Worm (Caenorhabditis elegans): ENCODE results near the gene adss-1.
A peak's percentile ranks its signal among the peaks of the same experiment; 100 is the strongest.

The adss-1 gene

ce11 chrV:4823683-4824391 lies 614 bp upstream of the adss-1 start:
- TF ChIP-seq ama-1 (optimal IDR thresholded peaks at IDR 0.05) (peak; percentile 27), tbx-11 (GFP tag; IDR thresholded peaks at IDR 0.05) (no peak), ceh-13 (GFP tag; optimal IDR thresholded peaks at IDR 0.05) (no peak)

ce11 chrV:4820601-4821000 lies 2.6 kb downstream of the adss-1 start:
- TF ChIP-seq scrt-1 (GFP tag; IDR thresholded peaks at IDR 0.05) = no peak
- TF ChIP-seq hmg-4 (GFP tag; optimal IDR thresholded peaks at IDR 0.05) = no peak
- TF ChIP-seq ets-7 (tag; optimal IDR thresholded peaks at IDR 0.05) = no peak
- TF ChIP-seq tbx-11 (GFP tag; IDR thresholded peaks at IDR 0.05) = no peak

ce11 chrV:4818563-4818962 lies 4.7 kb downstream of the adss-1 start, which contains the start of gene ccep-97:
TSS of gene ccep-97 (minus strand) at chrV:4818663.
- TF ChIP-seq B0310.2 (tag; optimal IDR thresholded peaks at IDR 0.05) = no peak
- no peak for TF ChIP-seq ceh-36 (tag; optimal IDR thresholded peaks at IDR 0.05)
- TF ChIP-seq hnd-1 (tag; optimal IDR thresholded peaks at IDR 0.05) = no peak
- no peak for TF ChIP-seq tbx-37 (GFP tag; conservative IDR thresholded peaks at IDR 0.05)
- no peak for TF ChIP-seq ets-7 (tag; optimal IDR thresholded peaks at IDR 0.05)
- TF ChIP-seq tra-4 (tag; optimal IDR thresholded peaks at IDR 0.05) = no peak
- TF ChIP-seq scrt-1 (GFP tag; IDR thresholded peaks at IDR 0.05) = no peak
- TF ChIP-seq aly-1 (tag; optimal IDR thresholded peaks at IDR 0.05) = no peak
- TF ChIP-seq flt-1 (GFP tag; IDR thresholded peaks at IDR 0.05) = no peak
- TF ChIP-seq hmg-4 (GFP tag; optimal IDR thresholded peaks at IDR 0.05) = no peak
- no peak for TF ChIP-seq ceh-13 (GFP tag; optimal IDR thresholded peaks at IDR 0.05)
- TF ChIP-seq sea-1 (GFP tag; conservative IDR thresholded peaks at IDR 0.05) = no peak

- TF ChIP-seq hmg-4 (GFP tag; optimal IDR thresholded peaks at IDR 0.05) (no peak), hnd-1 (tag; optimal IDR thresholded peaks at IDR 0.05) (no peak), tbx-37 (GFP tag; conservative IDR thresholded peaks at IDR 0.05) (no peak), ama-1 (optimal IDR thresholded peaks at IDR 0.05) (no peak), ceh-36 (tag; optimal IDR thresholded peaks at IDR 0.05) (no peak)
These were observed 9.4 kb downstream of the adss-1 start for ce11 chrV:4813825-4814224.

ce11 chrV:4810653-4811052 lies 12.6 kb downstream of the adss-1 start:
- no peak for TF ChIP-seq hnd-1 (tag; optimal IDR thresholded peaks at IDR 0.05)
- no peak for TF ChIP-seq aly-1 (tag; optimal IDR thresholded peaks at IDR 0.05)
- TF ChIP-seq tra-4 (tag; optimal IDR thresholded peaks at IDR 0.05) = no peak
- no peak for TF ChIP-seq F13C5.2 (tag; optimal IDR thresholded peaks at IDR 0.05)
- TF ChIP-seq hmg-4 (GFP tag; optimal IDR thresholded peaks at IDR 0.05) = peak; percentile 54
- no peak for TF ChIP-seq tbx-37 (GFP tag; conservative IDR thresholded peaks at IDR 0.05)

ce11 chrV:4806859-4807258 lies 16.4 kb downstream of the adss-1 start:
- TF ChIP-seq ets-7 (tag; optimal IDR thresholded peaks at IDR 0.05) = no peak
- TF ChIP-seq tra-4 (tag; optimal IDR thresholded peaks at IDR 0.05) = no peak
- no peak for TF ChIP-seq ceh-36 (tag; optimal IDR thresholded peaks at IDR 0.05)
- TF ChIP-seq ceh-13 (GFP tag; optimal IDR thresholded peaks at IDR 0.05) = no peak
- TF ChIP-seq aly-1 (tag; optimal IDR thresholded peaks at IDR 0.05) = no peak
- no peak for TF ChIP-seq hnd-1 (tag; optimal IDR thresholded peaks at IDR 0.05)
- TF ChIP-seq scrt-1 (GFP tag; IDR thresholded peaks at IDR 0.05) = no peak
- no peak for TF ChIP-seq F13C5.2 (tag; optimal IDR thresholded peaks at IDR 0.05)
- TF ChIP-seq flt-1 (GFP tag; IDR thresholded peaks at IDR 0.05) = no peak
- TF ChIP-seq sea-1 (GFP tag; conservative IDR thresholded peaks at IDR 0.05) = no peak
- no peak for TF ChIP-seq hmbx-1 (tag; optimal IDR thresholded peaks at IDR 0.05)
- no peak for TF ChIP-seq ama-1 (optimal IDR thresholded peaks at IDR 0.05)
- no peak for TF ChIP-seq hmg-4 (GFP tag; optimal IDR thresholded peaks at IDR 0.05)
- TF ChIP-seq B0310.2 (tag; optimal IDR thresholded peaks at IDR 0.05) = no peak
- TF ChIP-seq pes-1 (GFP tag; IDR thresholded peaks at IDR 0.05) = no peak
- no peak for TF ChIP-seq tbx-37 (GFP tag; conservative IDR thresholded peaks at IDR 0.05)
- TF ChIP-seq tbx-11 (GFP tag; IDR thresholded peaks at IDR 0.05) = no peak

ce11 chrV:4805847-4806246 lies 17.4 kb downstream of the adss-1 start, which contains the start of gene R02F11.3:
TSS of gene R02F11.3 (minus strand) at chrV:4805947.
- TF ChIP-seq hnd-1 (tag; optimal IDR thresholded peaks at IDR 0.05) (no peak), hmbx-1 (tag; optimal IDR thresholded peaks at IDR 0.05) (no peak), flt-1 (GFP tag; IDR thresholded peaks at IDR 0.05) (no peak), ets-7 (tag; optimal IDR thresholded peaks at IDR 0.05) (no peak), hmg-4 (GFP tag; optimal IDR thresholded peaks at IDR 0.05) (no peak), B0310.2 (tag; optimal IDR thresholded peaks at IDR 0.05) (no peak), tbx-11 (GFP tag; IDR thresholded peaks at IDR 0.05) (no peak), pes-1 (GFP tag; IDR thresholded peaks at IDR 0.05) (no peak), aly-1 (tag; optimal IDR thresholded peaks at IDR 0.05) (no peak)

ce11 chrV:4801943-4802342 lies 21.3 kb downstream of the adss-1 start:
- TF ChIP-seq B0310.2 (tag; optimal IDR thresholded peaks at IDR 0.05) (no peak), sea-1 (GFP tag; conservative IDR thresholded peaks at IDR 0.05) (no peak), scrt-1 (GFP tag; IDR thresholded peaks at IDR 0.05) (no peak), hmbx-1 (tag; optimal IDR thresholded peaks at IDR 0.05) (no peak), tra-4 (tag; optimal IDR thresholded peaks at IDR 0.05) (no peak), ceh-13 (GFP tag; optimal IDR thresholded peaks at IDR 0.05) (no peak)

ce11 chrV:4800794-4801193 lies 22.4 kb downstream of the adss-1 start, which contains the start of gene R02F11.1:
TSS of gene R02F11.1 (plus strand) at chrV:4801094.
- TF ChIP-seq hnd-1 (tag; optimal IDR thresholded peaks at IDR 0.05) (no peak), ceh-36 (tag; optimal IDR thresholded peaks at IDR 0.05) (no peak), pes-1 (GFP tag; IDR thresholded peaks at IDR 0.05) (no peak), tbx-37 (GFP tag; conservative IDR thresholded peaks at IDR 0.05) (no peak), ets-7 (tag; optimal IDR thresholded peaks at IDR 0.05) (no peak), aly-1 (tag; optimal IDR thresholded peaks at IDR 0.05) (no peak), tbx-11 (GFP tag; IDR thresholded peaks at IDR 0.05) (no peak), F13C5.2 (tag; optimal IDR thresholded peaks at IDR 0.05) (no peak), tra-4 (tag; optimal IDR thresholded peaks at IDR 0.05) (no peak), scrt-1 (GFP tag; IDR thresholded peaks at IDR 0.05) (no peak), flt-1 (GFP tag; IDR thresholded peaks at IDR 0.05) (no peak)
